Worm (Caenorhabditis elegans) whole organism, late embryonic: ENCODE data around the gene R04D3.3.

Experiments
- K02D7.2 ChIP-seq: sonication (generic microtip); optimal IDR thresholded peaks from 2 replicates; lab custom pipeline; 2017; ENCODE audit warnings: mild to moderate bottlenecking, missing genetic modification characterization, missing compliant biosample characterization
- ceh-18 ChIP-seq: sonication (generic microtip); optimal IDR thresholded peaks from 2 replicates; lab custom pipeline; 2016; ENCODE audit warnings: missing genetic modification characterization, missing compliant biosample characterization
- ceh-48 ChIP-seq: sonication (generic microtip); optimal IDR thresholded peaks from 2 replicates; lab custom pipeline; 2016; ENCODE audit warnings: missing genetic modification characterization, inconsistent platforms, missing compliant biosample characterization
- dve-1 ChIP-seq: sonication (generic microtip); optimal IDR thresholded peaks from 2 replicates; lab custom pipeline; 2017; ENCODE audit warnings: antibody characterized with exemption, mild to moderate bottlenecking, missing genetic modification characterization, missing compliant biosample characterization
- fkh-6 ChIP-seq: sonication (generic microtip); optimal IDR thresholded peaks from 2 replicates; lab custom pipeline; 2016; ENCODE audit warnings: missing genetic modification characterization, missing compliant biosample characterization
- madf-2 ChIP-seq: sonication (generic microtip); optimal IDR thresholded peaks from 2 replicates; lab custom pipeline; 2017; ENCODE audit warnings: missing genetic modification characterization, missing compliant biosample characterization
- nfya-1 ChIP-seq: sonication (generic microtip); optimal IDR thresholded peaks from 2 replicates; lab custom pipeline; 2017; ENCODE audit warnings: missing genetic modification characterization, mild to moderate bottlenecking, missing compliant biosample characterization, antibody characterized with exemption, moderate library complexity
- pha-4 ChIP-seq: fragments of 150-350 bp; optimal IDR thresholded peaks from 2 replicates; lab custom pipeline; 2018; ENCODE audit warnings: missing biosample characterization, missing genetic modification reagents, missing genetic modification characterization
- rnt-1 ChIP-seq: sonication (generic microtip); optimal IDR thresholded peaks from 2 replicates; lab custom pipeline; 2016; ENCODE audit warnings: missing genetic modification characterization, missing compliant biosample characterization
- syd-9 ChIP-seq: sonication (generic microtip); optimal IDR thresholded peaks from 2 replicates; lab custom pipeline; 2016; ENCODE audit warnings: mild to moderate bottlenecking, missing genetic modification characterization, moderate library complexity, missing compliant biosample characterization
- unc-42 ChIP-seq: sonication (generic microtip); optimal IDR thresholded peaks from 2 replicates; lab custom pipeline; 2016; ENCODE audit warnings: missing genotype, missing genetic modification characterization, missing compliant biosample characterization
- unc-86 ChIP-seq: sonication (generic microtip); optimal IDR thresholded peaks from 2 replicates; lab custom pipeline; 2016; ENCODE audit warnings: missing genetic modification characterization, missing compliant biosample characterization
- zip-5 ChIP-seq: sonication (generic microtip); optimal IDR thresholded peaks from 2 replicates; lab custom pipeline; 2016; ENCODE audit warnings: missing genetic modification characterization, missing compliant biosample characterization

DNA sequence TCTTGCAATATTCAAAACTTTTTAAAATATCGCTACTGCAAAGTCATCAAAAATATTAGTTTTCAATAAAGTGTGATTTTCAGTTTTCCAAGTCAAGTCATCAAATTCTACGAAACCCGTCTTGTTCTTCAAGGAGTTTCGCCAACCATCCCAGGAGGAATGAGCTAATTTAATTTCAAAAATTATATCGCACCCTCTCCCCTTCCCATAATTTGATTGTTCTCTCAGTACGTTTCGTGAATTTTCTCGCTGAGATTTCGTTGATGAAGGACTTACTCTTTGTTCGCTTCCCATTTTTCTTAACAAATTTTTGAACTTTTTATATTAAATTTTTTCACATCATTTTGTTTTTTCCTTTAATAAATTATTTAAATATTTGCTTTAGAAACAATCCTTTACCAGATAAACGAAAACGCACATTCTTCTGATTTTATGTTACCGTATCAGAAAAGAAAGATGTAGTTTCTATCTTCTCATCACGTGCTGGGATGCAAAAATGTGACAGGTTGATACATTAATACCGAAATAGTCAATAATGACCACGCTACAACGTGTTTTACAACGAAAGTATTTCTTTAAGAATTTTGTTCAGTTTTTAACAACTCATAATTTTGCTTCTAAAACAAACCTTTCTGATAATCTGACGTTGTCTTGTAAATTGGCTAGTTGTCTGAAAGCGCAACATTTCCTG lies 43.6 kb downstream of the R04D3.3 start:
- TF ChIP-seq fkh-6 (no peak), unc-86 (tag; lab: Kevin White, UChicago) (no peak), ceh-18 (no peak), syd-9 (no peak), dve-1 (no peak), madf-2 (tag; lab: Kevin White, UChicago) (no peak), ceh-48 (tag; lab: Kevin White, UChicago) (no peak), rnt-1 (tag; lab: Kevin White, UChicago) (no peak), nfya-1 (no peak), K02D7.2 (tag; lab: Kevin White, UChicago) (no peak), zip-5 (tag; lab: Kevin White, UChicago) (no peak), pha-4 (no peak), unc-42 (peak; percentile 97)
